Worm (Caenorhabditis elegans) whole organism, L2 larva: Measurements from ENCODE around the gene dhs-31.

Experiments used
- F13H6.1 ChIP-seq: sonication (generic microtip); optimal IDR thresholded peaks from 2 replicates; lab custom pipeline; 2016; ENCODE audit warnings: missing genetic modification characterization, missing compliant biosample characterization
- ZK546.5 ChIP-seq: sonication (generic microtip); optimal IDR thresholded peaks from 2 replicates; lab custom pipeline; 2017; ENCODE audit warnings: missing biosample characterization, missing genetic modification characterization
- aly-2 ChIP-seq: fragments of 150-350 bp; optimal IDR thresholded peaks from 2 replicates; lab custom pipeline; 2014; ENCODE audit warnings: missing biosample characterization, missing genetic modification characterization
- blmp-1 ChIP-seq: sonication (generic microtip); optimal IDR thresholded peaks from 2 replicates; lab custom pipeline; 2017; ENCODE audit warnings: missing genetic modification characterization, mild to moderate bottlenecking, missing compliant biosample characterization, antibody characterized with exemption, moderate library complexity; ENCODE audit not compliant: insufficient read depth
- ceh-82 ChIP-seq: fragments of 150-350 bp; optimal IDR thresholded peaks from 2 replicates; lab custom pipeline; 2014; ENCODE audit warnings: missing biosample characterization, missing genetic modification characterization
- dmd-4 ChIP-seq: sonication (generic microtip); optimal IDR thresholded peaks from 2 replicates; lab custom pipeline; 2017; ENCODE audit warnings: missing biosample characterization, missing genetic modification characterization
- lin-11 ChIP-seq: fragments of 150-350 bp; sonication (generic microtip); optimal IDR thresholded peaks from 2 replicates; lab custom pipeline; 2014; ENCODE audit warnings: missing biosample characterization, missing genetic modification characterization, inconsistent platforms, mixed read lengths
- lin-39 ChIP-seq: fragments of 150-350 bp; optimal IDR thresholded peaks from 2 replicates; lab custom pipeline; 2014; ENCODE audit warnings: missing biosample characterization, missing genetic modification reagents, missing genetic modification characterization
- unc-55 ChIP-seq: fragments of 150-350 bp; sonication (generic microtip); optimal IDR thresholded peaks from 3 replicates; lab custom pipeline; 2014; ENCODE audit warnings: missing biosample characterization, missing genetic modification reagents, missing genetic modification characterization
- unc-62 ChIP-seq: fragments of 150-350 bp; optimal IDR thresholded peaks from 2 replicates; lab custom pipeline; 2014; ENCODE audit warnings: missing biosample characterization, missing genetic modification reagents, missing genetic modification characterization
- ztf-11 ChIP-seq: sonication (generic microtip); optimal IDR thresholded peaks from 2 replicates; lab custom pipeline; 2017; ENCODE audit warnings: missing biosample characterization, missing genetic modification characterization

- no peak for TF ChIP-seq F13H6.1 (tag; lab: Kevin White, UChicago)
- no peak for TF ChIP-seq aly-2 (tag; lab: Kevin White, UChicago)
- no peak for TF ChIP-seq unc-55 (GFP tag; lab: Kevin White, UChicago)
- TF ChIP-seq lin-39 (tag; lab: Kevin White, UChicago) = no peak
- TF ChIP-seq dmd-4 (tag; lab: Kevin White, UChicago) = no peak
- no peak for TF ChIP-seq ceh-82 (tag; lab: Kevin White, UChicago)
- no peak for TF ChIP-seq unc-62 (GFP tag; lab: Kevin White, UChicago)
- no peak for TF ChIP-seq blmp-1 (tag; lab: Kevin White, UChicago)
- TF ChIP-seq ZK546.5 (tag; lab: Kevin White, UChicago) = no peak
- TF ChIP-seq ztf-11 (tag; lab: Kevin White, UChicago) = no peak
- TF ChIP-seq lin-11 = no peak
Measured at ce11 chrIV:10075034-10075510, 34.4 kb upstream of the dhs-31 start, which contains the start of the genes ttbk-4 and W01B6.4.
